Worm (Caenorhabditis elegans): ENCODE measurements around the gene clc-31.
"Not testable (repeated sequence)": the region's sequence is repeated elsewhere in the genome, so short reads cannot be mapped to it uniquely, and the experiment has no call there.

Gene clc-31

ce11 chrII:305645-306044 is 34.7 kb upstream of the clc-31 start, which contains the start of gene col-69:
Gene col-69, minus strand, starts transcription at chrII:305745.
- TF ChIP-seq ets-7 (tag; optimal IDR thresholded peaks at IDR 0.05), result no peak

ce11 chrII:307154-307553 is 33.2 kb upstream of the clc-31 start, which contains the start of gene K01A2.4:
Gene K01A2.4, plus strand, starts transcription at chrII:307454.
- no peak for TF ChIP-seq B0310.2 (tag; optimal IDR thresholded peaks at IDR 0.05)
- no peak for TF ChIP-seq pes-1 (GFP tag; IDR thresholded peaks at IDR 0.05)
- no peak for TF ChIP-seq hnd-1 (tag; optimal IDR thresholded peaks at IDR 0.05)
- no peak for TF ChIP-seq ceh-13 (GFP tag; optimal IDR thresholded peaks at IDR 0.05)
- no peak for TF ChIP-seq tbx-37 (GFP tag; conservative IDR thresholded peaks at IDR 0.05)
- TF ChIP-seq sea-1 (GFP tag; conservative IDR thresholded peaks at IDR 0.05), result no peak
- no peak for TF ChIP-seq tra-4 (tag; optimal IDR thresholded peaks at IDR 0.05)
- no peak for TF ChIP-seq hmbx-1 (tag; optimal IDR thresholded peaks at IDR 0.05)
- TF ChIP-seq scrt-1 (GFP tag; IDR thresholded peaks at IDR 0.05), result no peak
- TF ChIP-seq aly-1 (tag; optimal IDR thresholded peaks at IDR 0.05), result no peak
- TF ChIP-seq hmg-4 (GFP tag; optimal IDR thresholded peaks at IDR 0.05), result no peak
- no peak for TF ChIP-seq flt-1 (GFP tag; IDR thresholded peaks at IDR 0.05)

ce11 chrII:312110-312509 is 28.2 kb upstream of the clc-31 start, which contains the start of gene mps-2:
Gene mps-2, minus strand, starts transcription at chrII:312210.
- not testable (repeated sequence) for TF ChIP-seq hnd-1 (tag; optimal IDR thresholded peaks at IDR 0.05); ceh-13 (GFP tag; optimal IDR thresholded peaks at IDR 0.05); hmbx-1 (tag; optimal IDR thresholded peaks at IDR 0.05)

DNA sequence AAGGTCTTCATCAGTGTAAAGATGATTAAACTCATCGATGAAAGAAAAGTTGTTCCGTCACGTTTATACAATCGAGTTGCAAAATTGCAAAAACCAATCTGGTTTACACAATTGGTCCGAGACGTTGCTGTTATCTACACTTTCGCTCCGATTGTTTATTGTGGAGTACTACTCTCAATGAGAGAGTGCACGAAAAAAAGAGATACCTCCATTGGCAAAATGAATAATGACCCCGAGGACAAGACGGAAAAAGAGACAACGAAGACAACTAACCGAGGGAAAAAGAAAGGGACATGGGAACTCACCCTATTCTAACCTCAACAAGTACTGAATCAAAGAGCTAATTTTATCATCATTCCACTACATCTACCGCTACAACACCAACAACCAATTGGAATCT is 26.8 kb upstream of the clc-31 start:
- TF ChIP-seq hmg-4 (GFP tag; optimal IDR thresholded peaks at IDR 0.05), result no peak
- no peak for TF ChIP-seq F13C5.2 (tag; optimal IDR thresholded peaks at IDR 0.05)
- no peak for TF ChIP-seq pes-1 (GFP tag; IDR thresholded peaks at IDR 0.05)
- no peak for TF ChIP-seq aly-1 (tag; optimal IDR thresholded peaks at IDR 0.05)
- no peak for TF ChIP-seq B0310.2 (tag; optimal IDR thresholded peaks at IDR 0.05)
- no peak for TF ChIP-seq scrt-1 (GFP tag; IDR thresholded peaks at IDR 0.05)
- TF ChIP-seq hmbx-1 (tag; optimal IDR thresholded peaks at IDR 0.05), result no peak
- TF ChIP-seq tra-4 (tag; optimal IDR thresholded peaks at IDR 0.05), result no peak
- TF ChIP-seq ama-1 (optimal IDR thresholded peaks at IDR 0.05), result no peak
- no peak for TF ChIP-seq sea-1 (GFP tag; conservative IDR thresholded peaks at IDR 0.05)
- TF ChIP-seq tbx-11 (GFP tag; IDR thresholded peaks at IDR 0.05), result no peak
- no peak for TF ChIP-seq ceh-13 (GFP tag; optimal IDR thresholded peaks at IDR 0.05)
- TF ChIP-seq ceh-36 (tag; optimal IDR thresholded peaks at IDR 0.05), result no peak

- no peak for TF ChIP-seq ceh-13 (GFP tag; optimal IDR thresholded peaks at IDR 0.05)
- no peak for TF ChIP-seq hnd-1 (tag; optimal IDR thresholded peaks at IDR 0.05)
- no peak for TF ChIP-seq ets-7 (tag; optimal IDR thresholded peaks at IDR 0.05)
- no peak for TF ChIP-seq tbx-37 (GFP tag; conservative IDR thresholded peaks at IDR 0.05)
- no peak for TF ChIP-seq flt-1 (GFP tag; IDR thresholded peaks at IDR 0.05)
- TF ChIP-seq F13C5.2 (tag; optimal IDR thresholded peaks at IDR 0.05), result no peak
- TF ChIP-seq ceh-36 (tag; optimal IDR thresholded peaks at IDR 0.05), result no peak
- TF ChIP-seq hmbx-1 (tag; optimal IDR thresholded peaks at IDR 0.05), result no peak
Observed at ce11 chrII:319459-319858, 20.9 kb upstream of the clc-31 start, which contains the start of gene far-7. Gene far-7, plus strand, starts transcription at chrII:319789.

- no peak for TF ChIP-seq ama-1 (optimal IDR thresholded peaks at IDR 0.05)
- no peak for TF ChIP-seq pes-1 (GFP tag; IDR thresholded peaks at IDR 0.05)
Observed at ce11 chrII:320783-321182, 19.5 kb upstream of the clc-31 start.

ce11 chrII:321183-321582 is 19.1 kb upstream of the clc-31 start:
- TF ChIP-seq flt-1 (GFP tag; IDR thresholded peaks at IDR 0.05), result no peak
- no peak for TF ChIP-seq aly-1 (tag; optimal IDR thresholded peaks at IDR 0.05)
- no peak for TF ChIP-seq tbx-37 (GFP tag; conservative IDR thresholded peaks at IDR 0.05)
- no peak for TF ChIP-seq ceh-36 (tag; optimal IDR thresholded peaks at IDR 0.05)
- TF ChIP-seq scrt-1 (GFP tag; IDR thresholded peaks at IDR 0.05), result no peak
- no peak for TF ChIP-seq ama-1 (optimal IDR thresholded peaks at IDR 0.05)
- TF ChIP-seq hnd-1 (tag; optimal IDR thresholded peaks at IDR 0.05), result no peak
- no peak for TF ChIP-seq ceh-13 (GFP tag; optimal IDR thresholded peaks at IDR 0.05)
- TF ChIP-seq hmbx-1 (tag; optimal IDR thresholded peaks at IDR 0.05), result no peak
- TF ChIP-seq B0310.2 (tag; optimal IDR thresholded peaks at IDR 0.05), result no peak
- no peak for TF ChIP-seq ets-7 (tag; optimal IDR thresholded peaks at IDR 0.05)
- no peak for TF ChIP-seq tbx-11 (GFP tag; IDR thresholded peaks at IDR 0.05)
- no peak for TF ChIP-seq tra-4 (tag; optimal IDR thresholded peaks at IDR 0.05)

- TF ChIP-seq ceh-36 (tag; optimal IDR thresholded peaks at IDR 0.05) (no peak), hmg-4 (GFP tag; optimal IDR thresholded peaks at IDR 0.05) (peak; percentile 45)
Observed at ce11 chrII:323048-323776, 17.1 kb upstream of the clc-31 start, which contains the start of gene K01A2.10. Gene K01A2.10, minus strand, starts transcription at chrII:323098.
